Fruit fly (Drosophila melanogaster) whole organism, embryonic: Measurements from ENCODE around the gene Ctl1.

Source experiments
- Atf3 ChIP-seq: fragments of 200-800 bp; sonication (Bioruptor generic); optimal IDR thresholded peaks from 3 replicates; lab custom pipeline; 2016; ENCODE audit warnings: missing biosample characterization, missing genetic modification characterization
- CG10209 ChIP-seq: fragments of 200-800 bp; sonication (Bioruptor generic); optimal IDR thresholded peaks from 3 replicates; lab custom pipeline; 2017; ENCODE audit warnings: missing biosample characterization, mild to moderate bottlenecking, missing genetic modification characterization, missing genetic modification reagents
- CG10654 ChIP-seq: fragments of 200-800 bp; sonication (Bioruptor generic); optimal IDR thresholded peaks from 2 replicates; lab custom pipeline; 2016; ENCODE audit warnings: missing biosample characterization, missing genetic modification characterization
- CG10959 ChIP-seq: fragments of 200-800 bp; sonication (Bioruptor generic); IDR thresholded peaks from 2 replicates; pipeline ENCODE4 v1.3.6; 2022; ENCODE audit warnings: missing biosample characterization, missing genetic modification characterization
- CG11398 ChIP-seq: fragments of 200-800 bp; sonication (Bioruptor generic); optimal IDR thresholded peaks from 2 replicates; lab custom pipeline; 2016; ENCODE audit warnings: missing biosample characterization, missing genetic modification characterization
- CG11456 ChIP-seq: fragments of 200-800 bp; sonication (Bioruptor generic); IDR thresholded peaks from 3 replicates; pipeline ENCODE4 v1.3.6; 2022; ENCODE audit warnings: missing biosample characterization, missing genetic modification characterization
- CG12942 ChIP-seq: fragments of 200-800 bp; sonication (Bioruptor generic); optimal IDR thresholded peaks from 3 replicates; lab custom pipeline; 2016; ENCODE audit warnings: missing biosample characterization, missing genetic modification characterization
- CG13424 ChIP-seq: fragments of 200-800 bp; sonication (Bioruptor generic); optimal IDR thresholded peaks from 2 replicates; lab custom pipeline; 2019; ENCODE audit warnings: missing biosample characterization, mild to moderate bottlenecking, missing genetic modification characterization, moderate library complexity
- CG13894 ChIP-seq: fragments of 200-800 bp; sonication (Bioruptor generic); optimal IDR thresholded peaks from 3 replicates; lab custom pipeline; 2018; ENCODE audit warnings: missing biosample characterization, mild to moderate bottlenecking, missing genetic modification characterization, moderate library complexity
- CG31224 ChIP-seq: fragments of 200-800 bp; sonication (Bioruptor generic); IDR thresholded peaks from 2 replicates; pipeline ENCODE4 v1.3.6; 2022; ENCODE audit warnings: missing biosample characterization, missing genetic modification characterization
- CG4404 ChIP-seq: fragments of 200-800 bp; sonication (Bioruptor generic); IDR thresholded peaks from 2 replicates; pipeline ENCODE4 v1.3.6; 2022; ENCODE audit warnings: missing biosample characterization, missing genetic modification characterization
- CG6272 ChIP-seq: fragments of 200-800 bp; sonication (Bioruptor generic); IDR thresholded peaks from 2 replicates; pipeline ENCODE4 v1.3.6; 2022; ENCODE audit warnings: missing biosample characterization, missing genetic modification characterization
- CG6683 ChIP-seq: fragments of 200-800 bp; sonication (Bioruptor generic); optimal IDR thresholded peaks from 2 replicates; lab custom pipeline; 2017; ENCODE audit warnings: missing biosample characterization, mild to moderate bottlenecking, missing genetic modification characterization, missing genetic modification reagents
- CG7839 ChIP-seq: fragments of 200-800 bp; sonication (Bioruptor generic); optimal IDR thresholded peaks from 3 replicates; lab custom pipeline; 2018; ENCODE audit warnings: missing biosample characterization, mild to moderate bottlenecking, missing genetic modification characterization, moderate library complexity
- CG8281 ChIP-seq: fragments of 200-800 bp; sonication (Bioruptor generic); optimal IDR thresholded peaks from 2 replicates; lab custom pipeline; 2018; ENCODE audit warnings: missing biosample characterization, mild to moderate bottlenecking, missing genetic modification characterization, moderate library complexity
- CG8359 ChIP-seq: fragments of 200-800 bp; sonication (Bioruptor generic); optimal IDR thresholded peaks from 2 replicates; lab custom pipeline; 2017; ENCODE audit warnings: missing biosample characterization, mild to moderate bottlenecking, missing genetic modification characterization, borderline replicate concordance
- CG9727 ChIP-seq: fragments of 200-800 bp; sonication (Bioruptor generic); optimal IDR thresholded peaks from 3 replicates; lab custom pipeline; 2017; ENCODE audit warnings: missing biosample characterization, mild to moderate bottlenecking, missing genetic modification characterization
- Deaf1 ChIP-seq: fragments of 200-800 bp; optimal IDR thresholded peaks from 3 replicates; lab custom pipeline; 2019; ENCODE audit warnings: missing biosample characterization, mild to moderate bottlenecking, missing genetic modification characterization, moderate library complexity
- Ets65A ChIP-seq: fragments of 200-800 bp; sonication (Bioruptor generic); peaks from one replicate; lab custom pipeline; 2016; ENCODE audit warnings: missing biosample characterization, missing genetic modification characterization
- Lim3 ChIP-seq: fragments of 200-800 bp; sonication (Bioruptor generic); IDR thresholded peaks from 2 replicates; pipeline ENCODE4 v1.3.6; 2022; ENCODE audit warnings: missing biosample characterization, missing genetic modification characterization
- Med ChIP-seq: fragments of 200-800 bp; sonication (Bioruptor generic); peaks from one replicate; lab custom pipeline; 2016; ENCODE audit warnings: missing biosample characterization, missing genetic modification characterization, mild to moderate bottlenecking, inconsistent platforms, moderate library complexity
- Mes4 ChIP-seq: fragments of 200-800 bp; sonication (Bioruptor generic); optimal IDR thresholded peaks from 2 replicates; lab custom pipeline; 2016; ENCODE audit warnings: missing biosample characterization, missing genetic modification characterization
- Usf ChIP-seq: fragments of 200-800 bp; sonication (Bioruptor generic); optimal IDR thresholded peaks from 2 replicates; lab custom pipeline; 2017; ENCODE audit warnings: missing genotype, missing biosample characterization, missing genetic modification characterization
- Xrp1 ChIP-seq: fragments of 200-800 bp; sonication (Bioruptor generic); IDR thresholded peaks from 2 replicates; pipeline ENCODE4 v1.3.6; 2022; ENCODE audit warnings: missing biosample characterization, missing genetic modification characterization
- abd-A ChIP-seq: fragments of 200-800 bp; sonication (Bioruptor generic); optimal IDR thresholded peaks from 3 replicates; lab custom pipeline; 2019; ENCODE audit warnings: missing biosample characterization, mild to moderate bottlenecking, missing genetic modification characterization, moderate library complexity
- aop ChIP-seq: fragments of 200-800 bp; sonication (Bioruptor generic); IDR thresholded peaks from 2 replicates; pipeline ENCODE4 v1.3.6; 2022; ENCODE audit warnings: missing biosample characterization, missing genetic modification characterization
- bab2 ChIP-seq: fragments of 200-800 bp; sonication (Bioruptor generic); optimal IDR thresholded peaks from 2 replicates; lab custom pipeline; 2016; ENCODE audit warnings: missing biosample characterization, missing genetic modification characterization
- ci ChIP-seq: fragments of 200-800 bp; sonication (Bioruptor generic); IDR thresholded peaks from 3 replicates; pipeline ENCODE4 v1.3.6; 2022; ENCODE audit warnings: missing biosample characterization, missing genetic modification characterization
- crp ChIP-seq, 2 experiments: fragments of 200-800 bp; sonication (Bioruptor generic); optimal IDR thresholded peaks; 2 replicates in 1 of 2; 3 replicates in 1 of 2; lab custom pipeline; 2017; ENCODE audit warnings: missing biosample characterization in 2 of 2, missing genetic modification characterization in 2 of 2, mild to moderate bottlenecking in 1 of 2, moderate library complexity in 1 of 2
- danr ChIP-seq: fragments of 200-800 bp; sonication (Bioruptor generic); IDR thresholded peaks from 2 replicates; pipeline ENCODE4 v1.3.6; 2022; ENCODE audit warnings: missing biosample characterization, missing genetic modification characterization
- dysf ChIP-seq: fragments of 200-800 bp; sonication (Bioruptor generic); IDR thresholded peaks from 3 replicates; pipeline ENCODE4 v1.3.6; 2022; ENCODE audit warnings: missing biosample characterization, missing genetic modification characterization
- ems ChIP-seq: fragments of 200-800 bp; sonication (Bioruptor generic); optimal IDR thresholded peaks from 3 replicates; lab custom pipeline; 2016; ENCODE audit warnings: missing biosample characterization, missing genetic modification characterization
- fd64A ChIP-seq: fragments of 200-800 bp; sonication (Bioruptor generic); optimal IDR thresholded peaks from 3 replicates; lab custom pipeline; 2018; ENCODE audit warnings: missing biosample characterization, mild to moderate bottlenecking, missing genetic modification characterization
- gcm2 ChIP-seq: fragments of 200-800 bp; sonication (Bioruptor generic); optimal IDR thresholded peaks from 2 replicates; lab custom pipeline; 2016; ENCODE audit warnings: missing biosample characterization, missing genetic modification characterization
- gsb-n ChIP-seq: fragments of 200-800 bp; sonication (Bioruptor generic); optimal IDR thresholded peaks from 3 replicates; lab custom pipeline; 2018; ENCODE audit warnings: missing biosample characterization, mild to moderate bottlenecking, missing genetic modification characterization
- hb ChIP-seq: fragments of 200-800 bp; sonication (Bioruptor generic); IDR thresholded peaks from 3 replicates; pipeline ENCODE4 v1.3.6; 2022; ENCODE audit warnings: missing biosample characterization, missing genetic modification characterization; ENCODE audit not compliant: partially characterized antibody
- kni ChIP-seq: fragments of 200-800 bp; sonication (Bioruptor generic); optimal IDR thresholded peaks from 3 replicates; lab custom pipeline; 2017; ENCODE audit warnings: mild to moderate bottlenecking, missing biosample characterization, missing genetic modification reagents, missing genetic modification characterization
- lab ChIP-seq: fragments of 200-800 bp; sonication (Bioruptor generic); optimal IDR thresholded peaks from 3 replicates; lab custom pipeline; 2017; ENCODE audit warnings: missing biosample characterization, missing genetic modification characterization, mild to moderate bottlenecking, moderate library complexity, missing genetic modification reagents
- pan ChIP-seq, 4 experiments: fragments of >200 bp in 3 of 4; fragments of 200-800 bp in 1 of 4; sonication (Bioruptor generic) in 1 of 4; optimal IDR thresholded peaks in 3 of 4; IDR thresholded peaks in 1 of 4; 2 replicates each; pipeline versions ENCODE4 v1.3.6 to Lab custom; 2017 to 2022; ENCODE audit warnings: missing biosample characterization in 2 of 4, missing genetic modification characterization in 2 of 4, mixed read lengths in 1 of 4
- peb ChIP-seq: fragments of 200-800 bp; sonication (Bioruptor generic); IDR thresholded peaks from 2 replicates; pipeline ENCODE4 v1.3.6; 2022; ENCODE audit warnings: missing biosample characterization, missing genetic modification characterization
- pum ChIP-seq: fragments of 200-800 bp; sonication (Bioruptor generic); optimal IDR thresholded peaks from 2 replicates; lab custom pipeline; 2016; ENCODE audit warnings: missing biosample characterization, missing genetic modification characterization
- scrt ChIP-seq: fragments of 200-800 bp; sonication (Bioruptor generic); optimal IDR thresholded peaks from 2 replicates; lab custom pipeline; 2018; ENCODE audit warnings: missing biosample characterization, mild to moderate bottlenecking, missing genetic modification characterization, moderate library complexity
- sens ChIP-seq: fragments of 200-800 bp; sonication (Bioruptor generic); peaks from one replicate; lab custom pipeline; 2016; ENCODE audit warnings: missing biosample characterization, missing genetic modification characterization
- sima ChIP-seq: fragments of 200-800 bp; sonication (Bioruptor generic); optimal IDR thresholded peaks from 2 replicates; lab custom pipeline; 2016; ENCODE audit warnings: missing biosample characterization, missing genetic modification characterization
- sob ChIP-seq: fragments of 200-800 bp; sonication (Bioruptor generic); IDR thresholded peaks from 2 replicates; pipeline ENCODE4 v1.3.6; 2022; ENCODE audit warnings: missing biosample characterization, missing genetic modification characterization
- sr ChIP-seq: fragments of 200-800 bp; sonication (Bioruptor generic); IDR thresholded peaks from 3 replicates; pipeline ENCODE4 v1.3.6; 2022; ENCODE audit warnings: missing biosample characterization, missing genetic modification characterization
- wor ChIP-seq: fragments of 200-800 bp; sonication (Bioruptor generic); IDR thresholded peaks from 2 replicates; pipeline ENCODE4 v1.3.6; 2022; ENCODE audit warnings: missing biosample characterization, missing genetic modification characterization

The Ctl1 gene

DNA sequence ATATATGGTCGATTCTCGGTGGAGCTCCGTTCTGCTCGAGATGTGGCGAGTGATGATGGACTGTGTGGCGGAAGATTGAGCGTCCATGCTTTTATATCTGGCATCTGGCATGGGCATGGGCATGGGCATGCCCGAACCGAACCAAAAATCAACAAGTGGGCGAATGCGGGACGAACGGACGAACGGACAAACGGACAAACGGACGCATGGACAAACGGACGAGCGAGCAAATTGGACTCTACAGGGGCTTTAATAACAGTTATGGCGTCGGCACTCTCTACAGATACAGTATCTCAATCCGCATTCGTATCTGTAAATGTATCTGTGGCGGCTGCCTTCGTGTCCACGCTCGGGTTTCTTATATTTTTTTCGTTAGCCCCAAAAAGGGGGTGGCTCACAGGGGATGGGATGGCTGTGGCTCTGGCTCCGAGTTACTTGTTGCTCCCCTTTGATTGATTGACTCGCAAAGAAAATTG lies 41.6 kb upstream of the Ctl1 start, which contains the start of gene ImpL2:
ImpL2 (minus strand) TSS at position 51 of the 476 bp plus-strand sequence.
- no peak for TF ChIP-seq sima (GFP tag; lab: Kevin White, UChicago)
- no peak for TF ChIP-seq bab2
- no peak for TF ChIP-seq ems (GFP tag; lab: Kevin White, UChicago)
- TF ChIP-seq CG8281 (tag; lab: Kevin White, UChicago), result peak; percentile 79
- peak; percentile 93 for TF ChIP-seq Deaf1 (tag; lab: Kevin White, UChicago)
- TF ChIP-seq Usf (GFP tag; lab: Kevin White, UChicago), result no peak
- peak; percentile 45 for TF ChIP-seq abd-A
- peak; percentile 91 for TF ChIP-seq CG13894 (tag; lab: Kevin White, UChicago)
- TF ChIP-seq wor, result no peak
- TF ChIP-seq CG31224 (GFP tag; lab: Robert Waterston, UW), result no peak
- no peak for TF ChIP-seq danr (GFP tag; lab: Robert Waterston, UW)
- TF ChIP-seq lab (GFP tag; lab: Kevin White, UChicago), result no peak
- TF ChIP-seq hb, result no peak
- TF ChIP-seq CG11398 (GFP tag; lab: Kevin White, UChicago), result no peak
- TF ChIP-seq sob (GFP tag; lab: Robert Waterston, UW), result no peak
- peak; percentile 79 for TF ChIP-seq scrt
- TF ChIP-seq pum (GFP tag; lab: Kevin White, UChicago), result no peak
- TF ChIP-seq Xrp1 (GFP tag; lab: Robert Waterston, UW), result no peak
- TF ChIP-seq Med, result peak; percentile 36
- TF ChIP-seq CG7839 (tag; lab: Kevin White, UChicago), result no peak
- TF ChIP-seq gsb-n (tag; lab: Kevin White, UChicago), result no peak

DNA sequence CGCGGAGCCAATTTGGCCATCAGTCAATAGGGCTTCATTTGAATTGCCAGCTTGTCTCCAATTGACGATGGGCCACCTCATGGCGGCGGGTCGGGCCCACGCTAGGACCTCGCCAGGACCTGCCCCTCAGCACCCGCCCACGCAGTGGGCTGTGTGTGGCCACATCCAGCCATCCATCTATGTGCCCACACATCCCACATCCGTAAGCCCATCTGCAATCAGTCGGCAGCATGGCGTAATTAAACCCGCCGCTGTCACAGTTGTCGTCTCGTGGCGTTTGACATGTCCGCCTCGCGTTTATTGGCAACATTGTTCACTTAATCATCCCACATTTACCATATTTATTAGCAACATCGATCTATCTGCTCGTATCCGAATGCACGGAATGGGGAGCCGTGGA lies 39.6 kb upstream of the Ctl1 start:
- TF ChIP-seq sr (0 out of 3 replicates have a peak, but pooled peaks have one; percentile 4), Ets65A (GFP tag; lab: Kevin White, UChicago) (peak; percentile 58), CG13424 (tag; lab: Kevin White, UChicago) (no peak), aop (0 out of 2 replicates have a peak, but pooled peaks have one; percentile 3), sens (GFP tag; lab: Kevin White, UChicago) (peak; percentile 59), ci (GFP tag; lab: Robert Waterston, UW) (peak; percentile 3; the same call in 1 of the 3 replicates), CG4404 (GFP tag; lab: Robert Waterston, UW) (peak; percentile 12; the same call in 1 of the 2 replicates), CG6272 (no peak)

DNA sequence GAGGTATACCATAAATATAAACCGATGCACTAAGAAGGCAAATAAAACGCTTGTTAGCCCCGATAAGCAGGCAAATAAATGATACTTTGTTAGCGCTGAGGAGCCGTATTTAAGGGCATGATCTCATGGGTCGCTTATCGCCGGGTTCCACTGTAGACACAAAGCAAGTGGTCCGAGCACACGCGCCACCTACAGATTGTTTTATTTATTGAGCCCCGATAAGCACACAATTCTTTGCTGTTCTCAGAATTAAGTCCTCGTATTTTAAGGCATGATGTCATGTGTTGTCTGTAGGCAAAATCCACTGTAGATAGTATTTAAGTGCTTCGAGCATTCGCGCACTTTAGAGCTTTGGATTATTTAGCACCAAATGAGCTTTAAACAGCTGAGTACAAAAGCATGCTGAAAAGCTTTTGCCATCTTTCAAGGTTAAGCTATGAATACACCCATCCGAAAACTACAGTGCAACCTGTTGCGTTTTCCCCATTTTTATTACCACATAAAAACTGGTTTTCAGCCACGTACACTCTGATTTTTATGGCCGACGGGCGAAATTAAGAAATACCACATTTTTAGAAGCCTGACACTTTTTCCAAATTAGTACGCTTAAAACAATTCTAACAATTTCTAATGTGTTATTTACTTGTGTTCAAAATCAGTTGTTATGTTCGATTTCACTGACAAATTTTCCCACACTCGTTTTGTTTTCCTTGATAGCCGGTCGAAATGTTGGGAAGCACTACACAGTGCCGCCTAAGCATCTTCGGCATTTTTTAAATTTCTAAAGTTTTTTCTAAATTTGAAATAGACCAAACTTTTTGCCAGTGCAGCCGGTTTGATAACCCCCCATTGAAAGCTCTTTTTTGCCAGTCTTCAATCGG lies 38.1 kb upstream of the Ctl1 start, which contains the start of gene Sqor:
Sqor (plus strand) TSS at position 732 of the 881 bp plus-strand sequence.
- TF ChIP-seq Mes4 (GFP tag; lab: Kevin White, UChicago) (peak; percentile 71), CG10959 (GFP tag; lab: Robert Waterston, UW) (no peak), CG11456 (GFP tag; lab: Robert Waterston, UW) (peak; percentile 87), CG10654 (GFP tag; lab: Kevin White, UChicago) (peak; percentile 51), fd64A (GFP tag; lab: Kevin White, UChicago) (no peak), crp (GFP tag; optimal IDR thresholded peaks at IDR 0.05; lab: Kevin White, UChicago) (peak in 1 of 2 experiments; percentile 80), peb (GFP tag; lab: Robert Waterston, UW) (no peak; the same call in none of the 2 replicates), dysf (peak; percentile 85), Lim3 (GFP tag; lab: Robert Waterston, UW) (peak; percentile 38; the same call in 1 of the 2 replicates), CG6683 (GFP tag; lab: Kevin White, UChicago) (peak; percentile 60), CG10209 (GFP tag; lab: Kevin White, UChicago) (peak; percentile 89), Atf3 (GFP tag; lab: Kevin White, UChicago) (peak; percentile 93), pan (optimal IDR thresholded peaks at IDR 0.05; lab: Kevin White, UChicago) (no peak), pan (GFP tag; optimal IDR thresholded peaks at IDR 0.05 in 1 of 2, IDR thresholded peaks at IDR 0.05 in 1 of 2) (peak in 1 of 2 experiments; percentile 82), gcm2 (GFP tag; lab: Kevin White, UChicago) (peak; percentile 65), kni (GFP tag; lab: Kevin White, UChicago) (no peak), CG9727 (GFP tag; lab: Kevin White, UChicago) (peak; percentile 87), CG12942 (peak; percentile 49), CG8359 (GFP tag; lab: Kevin White, UChicago) (peak; percentile 17)
